Fruit fly (Drosophila melanogaster): ENCODE results near the gene pie.

pie gene

DNA sequence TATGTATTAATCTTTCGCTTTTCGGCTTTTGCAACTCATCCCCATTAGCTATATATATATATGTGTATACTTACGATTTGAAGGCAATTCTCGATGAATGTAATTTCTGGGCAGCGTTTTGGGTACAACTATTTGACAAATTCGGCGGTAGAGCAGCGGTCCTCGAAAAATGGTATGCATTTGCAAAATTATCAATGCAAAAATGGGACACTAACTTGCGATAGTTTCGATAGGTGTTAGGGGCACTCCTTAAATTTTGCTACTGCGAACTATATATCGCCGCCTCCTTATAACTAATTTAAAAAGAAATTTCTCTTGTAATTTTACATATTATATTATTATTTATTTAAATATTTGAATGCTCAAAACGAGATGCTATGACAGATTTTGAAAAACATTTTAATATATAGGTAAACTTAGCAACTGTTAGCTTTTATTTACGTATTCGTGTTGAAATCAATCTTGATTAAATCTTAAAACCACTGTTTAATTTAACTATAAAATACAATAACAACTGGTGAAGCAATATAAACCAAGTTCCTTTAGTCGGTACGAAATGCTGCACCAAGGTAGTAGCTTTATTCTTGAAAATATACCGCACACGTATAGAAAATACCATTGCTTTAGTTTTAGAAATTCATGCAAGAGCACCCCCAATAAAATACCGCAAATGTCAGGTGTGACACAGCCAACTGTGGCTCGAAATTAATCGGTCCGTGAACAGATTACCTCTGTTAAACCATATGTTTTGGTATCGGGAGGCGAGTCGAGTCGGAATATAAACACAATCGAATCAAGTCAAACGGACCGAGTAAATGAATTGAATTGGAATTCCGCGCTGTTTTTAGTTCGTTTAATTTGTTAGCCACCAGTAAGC lies 9.1 kb downstream of the pie start, which contains the start of the genes CG5355 and Klp31E (continued):
- TF ChIP-seq CG8924 (tag; optimal IDR thresholded peaks at IDR 0.05) (peak; percentile 76), dysf (GFP tag; IDR thresholded peaks at IDR 0.05) (peak; percentile 61; the same call in 2 of the 3 replicates), abd-A (tag; optimal IDR thresholded peaks at IDR 0.05) (no peak), ftz-f1 (GFP tag; optimal IDR thresholded peaks at IDR 0.05) (no peak), unc-4 (GFP tag; IDR thresholded peaks at IDR 0.05; ENCODE audit: partially characterized antibody) (peak; percentile 65), sisA (GFP tag; IDR thresholded peaks at IDR 0.05) (no peak), Gsc (GFP tag; IDR thresholded peaks at IDR 0.05) (no peak), CkIIα-i1 (GFP tag; IDR thresholded peaks at IDR 0.05) (no peak), run (tag; optimal IDR thresholded peaks at IDR 0.05) (no peak), CG32767 (GFP tag; IDR thresholded peaks at IDR 0.05) (0 out of 2 replicates have a peak, but pooled peaks have one; percentile 25), phol (tag; optimal IDR thresholded peaks at IDR 0.05) (peak; percentile 83), CG4282 (GFP tag; optimal IDR thresholded peaks at IDR 0.05) (no peak), CG4360 (GFP tag; IDR thresholded peaks at IDR 0.05) (no peak), CG12104 (GFP tag; optimal IDR thresholded peaks at IDR 0.05) (peak; percentile 69), chinmo (GFP tag; IDR thresholded peaks at IDR 0.05; ENCODE audit: partially characterized antibody) (peak; percentile 70; the same call in 1 of the 4 replicates), CG4424 (GFP tag; optimal IDR thresholded peaks at IDR 0.05) (peak; percentile 73), CG8281 (tag; optimal IDR thresholded peaks at IDR 0.05) (no peak), zen2 (GFP tag; IDR thresholded peaks at IDR 0.05; ENCODE audit: partially characterized antibody) (peak; percentile 63; the same call in 2 of the 3 replicates), ham (GFP tag; IDR thresholded peaks at IDR 0.05) (no peak), ac (GFP tag; optimal IDR thresholded peaks at IDR 0.05) (peak; percentile 15), gsb-n (tag; optimal IDR thresholded peaks at IDR 0.05) (no peak), dati (GFP tag; IDR thresholded peaks at IDR 0.05) (no peak), CG18764 (GFP tag; optimal IDR thresholded peaks at IDR 0.05) (no peak), hkb (optimal IDR thresholded peaks at IDR 0.05) (no peak), hkb (GFP tag; IDR thresholded peaks at IDR 0.05) (0 out of 2 replicates have a peak, but pooled peaks have one; percentile 24), B-H2 (GFP tag; optimal IDR thresholded peaks at IDR 0.05) (no peak), CG12236 (GFP tag; optimal IDR thresholded peaks at IDR 0.05) (no peak), esg (GFP tag; conservative IDR thresholded peaks at IDR 0.05) (peak; percentile 58), Ptx1 (GFP tag; IDR thresholded peaks at IDR 0.05) (peak; percentile 71), corto (GFP tag; optimal IDR thresholded peaks at IDR 0.05) (no peak), CG4707 (GFP tag; optimal IDR thresholded peaks at IDR 0.05) (no peak), CG15514 (GFP tag; optimal IDR thresholded peaks at IDR 0.05) (peak; percentile 39), Sox102F (GFP tag; optimal IDR thresholded peaks at IDR 0.05) (no peak), HLHmδ (GFP tag; optimal IDR thresholded peaks at IDR 0.05) (no peak), CG11504 (tag; optimal IDR thresholded peaks at IDR 0.05) (peak; percentile 79), CG15011 (GFP tag; optimal IDR thresholded peaks at IDR 0.05) (no peak), lbe (GFP tag; optimal IDR thresholded peaks at IDR 0.05) (no peak), CrebB (tag; optimal IDR thresholded peaks at IDR 0.05) (no peak), br (optimal IDR thresholded peaks at IDR 0.05) (no peak), Lhr (GFP tag; optimal IDR thresholded peaks at IDR 0.05) (peak; percentile 19), CG34224 (GFP tag; IDR thresholded peaks at IDR 0.05; ENCODE audit: partially characterized antibody) (peak; percentile 71), az2 (GFP tag; optimal IDR thresholded peaks at IDR 0.05) (peak; percentile 69), en (GFP tag; optimal IDR thresholded peaks at IDR 0.05) (peak; percentile 32), Opbp (GFP tag; IDR thresholded peaks at IDR 0.05; ENCODE audit: partially characterized antibody) (peak; percentile 71; the same call in 2 of the 3 replicates), Nf-YC (tag; optimal IDR thresholded peaks at IDR 0.05) (peak; percentile 76), Ssrp (tag; optimal IDR thresholded peaks at IDR 0.05) (peak; percentile 77), CG2202 (tag; optimal IDR thresholded peaks at IDR 0.05) (peak; percentile 12), CG5245 (GFP tag; optimal IDR thresholded peaks at IDR 0.05) (no peak), ash1 (GFP tag; optimal IDR thresholded peaks at IDR 0.05) (no peak)
